Worm (Caenorhabditis elegans): ENCODE data around the gene gcy-19.
A peak's percentile ranks its signal among the peaks of the same experiment; 100 is the strongest.

gcy-19 gene

DNA sequence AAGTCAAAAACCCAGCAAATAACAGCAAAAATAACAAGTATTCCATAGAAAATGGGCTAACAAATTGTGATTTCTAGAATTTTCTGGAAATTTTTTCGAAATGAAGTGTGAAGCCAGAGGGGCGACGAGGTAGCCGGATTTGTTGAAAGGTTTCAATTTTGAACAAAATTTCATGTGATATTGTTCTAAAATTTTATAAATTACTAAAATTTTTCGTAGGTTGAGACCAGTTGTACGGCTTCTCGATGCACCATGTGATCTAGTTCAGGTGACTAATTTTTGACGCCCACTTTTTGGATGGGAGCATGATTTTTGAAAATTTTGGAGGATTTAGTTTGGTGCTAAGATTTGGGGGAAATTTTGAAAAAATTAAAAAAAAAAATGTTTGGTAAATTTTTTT, at the start of gene gcy-19:
TSS of gene gcy-19 (minus strand) at position 101 of the 400 bp plus-strand sequence.
- TF ChIP-seq nhr-11 (tag; optimal IDR thresholded peaks at IDR 0.05) (no peak), gmeb-1 (tag; optimal IDR thresholded peaks at IDR 0.05) (no peak), zag-1 (tag; optimal IDR thresholded peaks at IDR 0.05) (no peak), ztf-11 (tag; optimal IDR thresholded peaks at IDR 0.05) (no peak), sma-9 (GFP tag; optimal IDR thresholded peaks at IDR 0.05) (no peak), sma-9 (tag; optimal IDR thresholded peaks at IDR 0.05) (no peak), ama-1 (optimal IDR thresholded peaks at IDR 0.05) (no peak), sem-4 (tag; optimal IDR thresholded peaks at IDR 0.05) (no peak), alr-1 (tag; optimal IDR thresholded peaks at IDR 0.05) (no peak), mbf-1 (tag; optimal IDR thresholded peaks at IDR 0.05) (no peak), sma-3 (GFP tag; optimal IDR thresholded peaks at IDR 0.05) (no peak), nhr-23 (tag; optimal IDR thresholded peaks at IDR 0.05) (no peak), peb-1 (tag; optimal IDR thresholded peaks at IDR 0.05) (no peak), unc-55 (GFP tag; optimal IDR thresholded peaks at IDR 0.05) (no peak), crh-2 (tag; optimal IDR thresholded peaks at IDR 0.05) (no peak)

DNA sequence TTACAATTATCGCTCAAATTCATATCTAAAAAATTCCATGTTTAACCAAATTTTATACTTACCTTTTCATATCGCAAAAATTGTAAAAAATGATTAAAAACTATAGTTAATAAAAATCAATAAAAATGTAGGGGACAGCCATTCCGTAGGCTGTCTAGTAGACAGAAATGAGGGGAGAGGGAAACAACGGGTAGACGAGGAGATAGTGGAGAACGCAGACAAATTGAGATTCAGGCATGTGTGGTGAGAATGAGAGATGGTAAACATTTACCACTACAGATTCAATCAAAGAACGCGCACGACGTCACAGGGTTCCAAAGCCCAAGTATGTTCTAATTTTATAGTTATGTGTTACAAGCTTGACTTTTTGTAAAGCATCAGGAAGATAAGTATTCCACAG, 44.4 kb upstream of the gcy-19 start:
- no peak for TF ChIP-seq skn-1 (tag; optimal IDR thresholded peaks at IDR 0.05)
- peak; percentile 34 for TF ChIP-seq unc-55 (GFP tag; optimal IDR thresholded peaks at IDR 0.05)
- TF ChIP-seq ceh-82 (tag; optimal IDR thresholded peaks at IDR 0.05), result no peak

DNA sequence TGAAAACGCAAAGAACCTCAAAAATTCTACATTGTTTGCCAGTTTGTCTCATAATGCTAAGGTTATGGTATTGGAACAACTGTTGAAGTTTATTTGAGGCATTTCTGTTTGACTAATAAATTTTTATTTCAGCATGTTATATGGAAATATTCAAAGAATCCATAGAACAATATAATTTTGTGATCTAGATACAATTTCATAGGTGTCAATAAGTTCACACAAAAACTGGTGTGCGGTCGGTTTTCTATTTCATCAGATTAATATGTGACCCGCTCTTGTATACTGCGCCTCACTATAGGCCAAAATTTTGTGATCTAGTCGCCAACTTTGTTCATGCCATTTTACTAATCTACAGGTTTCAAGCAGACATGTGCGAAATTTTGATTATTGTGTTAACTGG, 40.3 kb upstream of the gcy-19 start, which contains the start of gene btb-22:
TSS of gene btb-22 (plus strand) at position 301 of the 400 bp plus-strand sequence.
- TF ChIP-seq dmd-4 (tag; optimal IDR thresholded peaks at IDR 0.05), result no peak
- no peak for TF ChIP-seq nhr-25 (tag; optimal IDR thresholded peaks at IDR 0.05)
- TF ChIP-seq ama-1 (optimal IDR thresholded peaks at IDR 0.05), result no peak
- TF ChIP-seq ztf-11 (tag; optimal IDR thresholded peaks at IDR 0.05), result no peak
- TF ChIP-seq alr-1 (tag; optimal IDR thresholded peaks at IDR 0.05), result no peak
- no peak for TF ChIP-seq crh-2 (tag; optimal IDR thresholded peaks at IDR 0.05)
- no peak for TF ChIP-seq sem-4 (tag; optimal IDR thresholded peaks at IDR 0.05)
- TF ChIP-seq ceh-16 (tag; optimal IDR thresholded peaks at IDR 0.05), result no peak
- no peak for TF ChIP-seq ztf-4 (tag; optimal IDR thresholded peaks at IDR 0.05)
- no peak for TF ChIP-seq nhr-10 (tag; optimal IDR thresholded peaks at IDR 0.05)
- no peak for TF ChIP-seq R02D3.7 (tag; optimal IDR thresholded peaks at IDR 0.05)
- no peak for TF ChIP-seq unc-39 (tag; optimal IDR thresholded peaks at IDR 0.05)
- TF ChIP-seq peb-1 (tag; optimal IDR thresholded peaks at IDR 0.05), result no peak
- TF ChIP-seq unc-62 (GFP tag; optimal IDR thresholded peaks at IDR 0.05), result no peak
- TF ChIP-seq ZK546.5 (tag; optimal IDR thresholded peaks at IDR 0.05), result no peak
- TF ChIP-seq mdl-1 (tag; optimal IDR thresholded peaks at IDR 0.05), result no peak
- no peak for TF ChIP-seq nhr-129 (tag; optimal IDR thresholded peaks at IDR 0.05)
- TF ChIP-seq skn-1 (tag; optimal IDR thresholded peaks at IDR 0.05), result no peak
- TF ChIP-seq gmeb-1 (tag; optimal IDR thresholded peaks at IDR 0.05), result no peak
- TF ChIP-seq F13H6.1 (tag; optimal IDR thresholded peaks at IDR 0.05), result no peak

DNA sequence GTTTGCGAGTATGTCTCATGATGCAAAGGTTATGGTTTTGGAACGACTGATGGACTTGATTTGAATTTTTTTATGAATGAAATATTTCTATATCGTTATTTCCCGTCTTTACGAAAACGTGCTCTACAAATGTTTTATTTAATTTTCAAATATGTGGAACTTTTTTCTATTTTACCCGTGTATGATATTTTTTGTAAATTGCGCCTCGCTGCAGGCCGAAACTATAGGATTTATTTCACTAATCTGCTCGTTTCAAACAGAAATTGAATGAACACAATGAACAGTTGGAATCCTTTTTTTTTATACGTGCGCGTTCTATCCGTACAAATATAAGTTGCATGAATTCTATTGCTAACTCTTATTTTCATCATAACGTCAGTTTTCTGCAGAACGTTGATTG, 38.8 kb upstream of the gcy-19 start, which contains the start of gene btb-18:
TSS of gene btb-18 (plus strand) at position 301 of the 400 bp plus-strand sequence.
- TF ChIP-seq dmd-4 (tag; optimal IDR thresholded peaks at IDR 0.05), result no peak
- no peak for TF ChIP-seq F13H6.1 (tag; optimal IDR thresholded peaks at IDR 0.05)

DNA sequence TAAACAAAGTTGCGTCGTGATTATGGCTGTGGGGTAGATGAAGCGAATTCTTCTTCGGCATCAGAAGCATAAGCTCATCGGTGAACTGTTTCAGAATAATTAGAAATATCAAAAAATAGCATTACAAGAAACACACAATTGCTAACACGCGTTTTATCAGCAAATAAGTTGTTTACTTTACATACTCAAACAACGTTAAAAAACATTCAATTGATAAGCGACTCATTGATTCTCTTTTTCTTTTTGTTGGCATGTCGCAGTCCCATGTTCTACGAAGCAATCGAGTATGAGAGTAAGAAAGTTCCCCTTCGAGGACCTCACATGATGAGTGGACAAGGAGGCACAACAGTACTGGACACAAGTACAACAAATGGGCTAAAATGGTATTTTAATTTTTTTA, 37.5 kb upstream of the gcy-19 start, which contains the start of gene btb-16:
TSS of gene btb-16 (plus strand) at position 240 of the 400 bp plus-strand sequence.
- TF ChIP-seq fos-1 (tag; optimal IDR thresholded peaks at IDR 0.05) (peak; percentile 45), lin-13 (GFP tag; optimal IDR thresholded peaks at IDR 0.05) (no peak), crh-2 (tag; optimal IDR thresholded peaks at IDR 0.05) (no peak), unc-55 (GFP tag; optimal IDR thresholded peaks at IDR 0.05) (no peak)

DNA sequence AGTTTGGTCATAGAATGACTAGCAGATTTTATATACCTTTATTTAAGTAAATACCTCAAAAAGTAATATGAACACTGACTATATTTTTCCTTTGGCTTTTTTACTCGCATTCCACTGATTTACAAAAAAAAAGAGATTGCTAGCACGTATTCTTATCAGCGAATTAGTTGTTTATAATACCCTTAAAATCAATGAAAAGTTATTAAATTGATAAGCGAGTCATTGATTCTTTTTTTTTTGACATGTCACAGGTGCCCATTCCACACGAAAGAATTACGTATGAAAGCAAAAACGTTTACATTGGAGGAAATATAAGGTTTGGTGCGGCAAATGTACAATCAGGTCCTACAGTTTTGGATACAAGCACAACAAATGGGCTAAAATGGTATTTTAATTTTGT, 36.0 kb upstream of the gcy-19 start, which contains the start of gene btb-17:
TSS of gene btb-17 (plus strand) at position 213 of the 400 bp plus-strand sequence.
- TF ChIP-seq elt-3 (tag; optimal IDR thresholded peaks at IDR 0.05) (no peak), F13H6.1 (tag; optimal IDR thresholded peaks at IDR 0.05) (no peak), nhr-237 (tag; optimal IDR thresholded peaks at IDR 0.05) (no peak), crh-2 (tag; optimal IDR thresholded peaks at IDR 0.05) (no peak), ztf-11 (tag; optimal IDR thresholded peaks at IDR 0.05) (no peak), gmeb-1 (tag; optimal IDR thresholded peaks at IDR 0.05) (peak; percentile 9), skn-1 (tag; optimal IDR thresholded peaks at IDR 0.05) (no peak), aly-2 (tag; optimal IDR thresholded peaks at IDR 0.05) (no peak), fos-1 (tag; optimal IDR thresholded peaks at IDR 0.05) (peak; percentile 58), mdl-1 (tag; optimal IDR thresholded peaks at IDR 0.05) (no peak), ZK546.5 (tag; optimal IDR thresholded peaks at IDR 0.05) (no peak), nhr-25 (tag; optimal IDR thresholded peaks at IDR 0.05) (no peak)

Measured in whole organism, L2 larva.